Fruit fly (Drosophila melanogaster): Measurements from ENCODE around the gene shi.

DNA sequence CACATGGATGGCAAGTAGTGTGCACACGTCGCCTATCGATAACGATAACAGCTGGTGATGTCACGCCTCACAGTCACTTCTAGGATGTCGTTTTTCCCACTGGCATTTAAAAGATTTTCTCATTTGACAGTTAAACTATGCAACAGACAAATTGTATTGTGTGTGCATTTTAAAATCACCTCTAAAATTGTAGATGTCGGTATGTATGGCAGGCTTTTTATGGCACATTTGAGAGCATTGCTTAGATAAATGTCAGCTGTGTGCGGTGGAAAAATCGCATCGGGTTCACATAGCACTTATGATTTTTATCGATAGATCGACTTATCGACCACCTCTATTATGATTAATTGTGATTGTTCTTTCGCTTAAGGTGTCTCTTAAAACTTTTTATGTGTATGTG lies 47.8 kb upstream of the shi start, which contains the start of the genes ArgRS and CG8578:
- TF ChIP-seq EcR (GFP tag; optimal IDR thresholded peaks at IDR 0.05): no peak
- no peak for TF ChIP-seq fd96Ca (GFP tag; IDR thresholded peaks at IDR 0.05)
- TF ChIP-seq CG12605 (GFP tag; IDR thresholded peaks at IDR 0.05): no peak
- TF ChIP-seq CG34367 (tag; optimal IDR thresholded peaks at IDR 0.05): no peak
- peak; percentile 52 for TF ChIP-seq Pif1B (GFP tag; optimal IDR thresholded peaks at IDR 0.05)
- TF ChIP-seq CG9948 (tag; optimal IDR thresholded peaks at IDR 0.05): peak; percentile 3
- TF ChIP-seq CG17806 (tag; optimal IDR thresholded peaks at IDR 0.05): no peak
- peak; percentile 22 for TF ChIP-seq CG15710 (tag; optimal IDR thresholded peaks at IDR 0.05)
- TF ChIP-seq rn (GFP tag; IDR thresholded peaks at IDR 0.05): peak; percentile 55
- TF ChIP-seq D1 (tag; optimal IDR thresholded peaks at IDR 0.05): no peak

All from whole organism, pupa.